Fruit fly (Drosophila melanogaster) whole organism, embryonic: ENCODE results near the gene CG13609.

Experiments used
- C15 ChIP-seq: fragments of 200-800 bp; sonication (Bioruptor generic); IDR thresholded peaks from 3 replicates; pipeline ENCODE4 v1.3.6; 2022; ENCODE audit warnings: missing biosample characterization, missing genetic modification characterization
- CG10209 ChIP-seq: fragments of 200-800 bp; sonication (Bioruptor generic); optimal IDR thresholded peaks from 3 replicates; lab custom pipeline; 2017; ENCODE audit warnings: missing biosample characterization, mild to moderate bottlenecking, missing genetic modification characterization, missing genetic modification reagents
- CG1024 ChIP-seq: fragments of 200-800 bp; sonication (Bioruptor generic); IDR thresholded peaks from 2 replicates; pipeline ENCODE4 v1.3.6; 2022; ENCODE audit warnings: missing biosample characterization, missing genetic modification characterization
- CG10543 ChIP-seq: fragments of 200-800 bp; sonication (Bioruptor generic); optimal IDR thresholded peaks from 3 replicates; lab custom pipeline; 2017; ENCODE audit warnings: missing biosample characterization, mild to moderate bottlenecking, missing genetic modification characterization, moderate library complexity
- CG13287 ChIP-seq: fragments of 200-800 bp; sonication (Bioruptor generic); IDR thresholded peaks from 2 replicates; pipeline ENCODE4 v1.3.6; 2022; ENCODE audit warnings: missing biosample characterization, missing genetic modification characterization; ENCODE audit not compliant: partially characterized antibody
- CG14860 ChIP-seq: fragments of 200-800 bp; sonication (Bioruptor generic); IDR thresholded peaks from 3 replicates; pipeline ENCODE4 v1.3.6; 2022; ENCODE audit warnings: missing biosample characterization, missing genetic modification characterization; ENCODE audit not compliant: partially characterized antibody
- CG1602 ChIP-seq: fragments of 200-800 bp; sonication (Bioruptor generic); optimal IDR thresholded peaks from 3 replicates; lab custom pipeline; 2016; ENCODE audit warnings: missing biosample characterization, missing genetic modification characterization
- CG16779 ChIP-seq: fragments of 200-800 bp; sonication (Bioruptor generic); IDR thresholded peaks from 2 replicates; pipeline ENCODE4 v1.3.6; 2022; ENCODE audit warnings: missing biosample characterization, missing genetic modification characterization
- CG17359 ChIP-seq: fragments of 200-800 bp; sonication (Bioruptor generic); optimal IDR thresholded peaks from 3 replicates; lab custom pipeline; 2018; ENCODE audit warnings: missing biosample characterization, mild to moderate bottlenecking, missing genetic modification characterization, moderate library complexity
- CG18011 ChIP-seq: fragments of 200-800 bp; sonication (Bioruptor generic); optimal IDR thresholded peaks from 2 replicates; lab custom pipeline; 2017; ENCODE audit warnings: missing biosample characterization, missing genetic modification characterization, mild to moderate bottlenecking, moderate library complexity, missing genotype
- CG18764 ChIP-seq: fragments of 200-800 bp; sonication (Bioruptor generic); optimal IDR thresholded peaks from 3 replicates; lab custom pipeline; 2016; ENCODE audit warnings: missing biosample characterization, missing genetic modification characterization
- CG2120 ChIP-seq: fragments of 200-800 bp; sonication (Bioruptor generic); optimal IDR thresholded peaks from 3 replicates; lab custom pipeline; 2016; ENCODE audit warnings: missing biosample characterization, missing genetic modification characterization
- CG2875 ChIP-seq: fragments of 200-800 bp; sonication (Bioruptor generic); optimal IDR thresholded peaks from 2 replicates; lab custom pipeline; 2017; ENCODE audit warnings: missing biosample characterization, mild to moderate bottlenecking, missing genetic modification characterization, missing genetic modification reagents
- CG4360 ChIP-seq: fragments of 200-800 bp; sonication (Bioruptor generic); IDR thresholded peaks from 2 replicates; pipeline ENCODE4 v1.3.6; 2022; ENCODE audit warnings: missing biosample characterization, missing genetic modification characterization
- CG4404 ChIP-seq: fragments of 200-800 bp; sonication (Bioruptor generic); IDR thresholded peaks from 2 replicates; pipeline ENCODE4 v1.3.6; 2022; ENCODE audit warnings: missing biosample characterization, missing genetic modification characterization
- CG6854 ChIP-seq: fragments of 200-800 bp; sonication (Bioruptor generic); optimal IDR thresholded peaks from 3 replicates; lab custom pipeline; 2017; ENCODE audit warnings: missing biosample characterization, mild to moderate bottlenecking, missing genetic modification characterization
- CG7987 ChIP-seq: fragments of 200-800 bp; sonication (Bioruptor generic); optimal IDR thresholded peaks from 2 replicates; lab custom pipeline; 2018; ENCODE audit warnings: missing biosample characterization, mild to moderate bottlenecking, missing genetic modification characterization, moderate library complexity
- CG8290 ChIP-seq, 3 experiments: fragments of 200-800 bp; sonication (Bioruptor generic); optimal IDR thresholded peaks; 2 replicates each; lab custom pipeline; 2016 to 2019; ENCODE audit warnings: missing biosample characterization in 3 of 3, missing genetic modification characterization in 3 of 3, mild to moderate bottlenecking in 2 of 3, moderate library complexity in 1 of 3
- CG9932 ChIP-seq: fragments of 200-800 bp; sonication (Bioruptor generic); IDR thresholded peaks from 2 replicates; pipeline ENCODE4 v1.3.6; 2022; ENCODE audit warnings: missing biosample characterization, missing genetic modification characterization
- Fer2 ChIP-seq: fragments of 200-800 bp; sonication (Bioruptor generic); optimal IDR thresholded peaks from 2 replicates; lab custom pipeline; 2018; ENCODE audit warnings: missing biosample characterization, mild to moderate bottlenecking, missing genetic modification characterization, moderate library complexity
- Gug ChIP-seq: fragments of 200-800 bp; sonication (Bioruptor generic); IDR thresholded peaks from 4 replicates; pipeline ENCODE4 v1.3.6; 2022; ENCODE audit warnings: missing biosample characterization, missing genetic modification characterization
- HHEX ChIP-seq: fragments of 200-800 bp; sonication (Bioruptor generic); optimal IDR thresholded peaks from 3 replicates; lab custom pipeline; 2017; ENCODE audit warnings: missing biosample characterization, mild to moderate bottlenecking, missing genetic modification characterization, missing genetic modification reagents
- HLH4C ChIP-seq: fragments of 200-800 bp; sonication (Bioruptor generic); IDR thresholded peaks from 3 replicates; pipeline ENCODE4 v1.3.6; 2022; ENCODE audit warnings: missing biosample characterization, missing genetic modification characterization; ENCODE audit not compliant: partially characterized antibody
- Hand ChIP-seq: fragments of 200-800 bp; sonication (Bioruptor generic); optimal IDR thresholded peaks from 2 replicates; lab custom pipeline; 2017; ENCODE audit warnings: mild to moderate bottlenecking, missing biosample characterization, missing genetic modification reagents, missing genetic modification characterization
- HmgD ChIP-seq: fragments of 200-800 bp; sonication (Bioruptor generic); optimal IDR thresholded peaks from 3 replicates; lab custom pipeline; 2016; ENCODE audit warnings: missing biosample characterization, missing genetic modification characterization
- Kr ChIP-seq: fragments of 200-800 bp; sonication (Bioruptor generic); optimal IDR thresholded peaks from 2 replicates; lab custom pipeline; 2017; ENCODE audit warnings: missing biosample characterization, mild to moderate bottlenecking, missing genetic modification characterization
- Neu2 ChIP-seq: fragments of 200-800 bp; sonication (Bioruptor generic); optimal IDR thresholded peaks from 3 replicates; lab custom pipeline; 2016; ENCODE audit warnings: missing biosample characterization, missing genetic modification characterization, borderline replicate concordance
- Nf-YA ChIP-seq: fragments of 200-800 bp; sonication (Bioruptor generic); IDR thresholded peaks from 2 replicates; pipeline ENCODE4 v1.3.6; 2022; ENCODE audit warnings: missing biosample characterization, missing genetic modification characterization
- Opbp ChIP-seq: fragments of 200-800 bp; sonication (Bioruptor generic); IDR thresholded peaks from 3 replicates; pipeline ENCODE4 v1.3.6; 2022; ENCODE audit warnings: missing biosample characterization, missing genetic modification characterization; ENCODE audit not compliant: partially characterized antibody
- Rfx ChIP-seq: fragments of 200-800 bp; sonication (Bioruptor generic); IDR thresholded peaks from 2 replicates; pipeline ENCODE4 v1.3.6; 2022; ENCODE audit warnings: missing biosample characterization, missing genetic modification characterization
- Tbp ChIP-seq: fragments of >200 bp; optimal IDR thresholded peaks from 2 replicates; lab custom pipeline; 2018; ENCODE audit warnings: missing biosample characterization, missing genetic modification characterization
- al ChIP-seq: fragments of 200-800 bp; sonication (Bioruptor generic); IDR thresholded peaks from 2 replicates; pipeline ENCODE4 v1.3.6; 2022; ENCODE audit warnings: missing biosample characterization, missing genetic modification characterization
- ap ChIP-seq: fragments of 200-800 bp; sonication (Bioruptor generic); IDR thresholded peaks from 2 replicates; pipeline ENCODE4 v1.3.6; 2022; ENCODE audit warnings: missing biosample characterization, missing genetic modification characterization
- bsh ChIP-seq, 2 experiments: fragments of 200-800 bp; sonication (Bioruptor generic); optimal IDR thresholded peaks; 2 replicates each; lab custom pipeline; 2017 to 2018; ENCODE audit warnings: mild to moderate bottlenecking in 2 of 2, missing biosample characterization in 2 of 2, missing genetic modification characterization in 2 of 2, moderate library complexity in 1 of 2
- chif ChIP-seq, 2 experiments: fragments of 200-800 bp; sonication (Bioruptor generic); optimal IDR thresholded peaks; 3 replicates each; lab custom pipeline; 2016; ENCODE audit warnings: missing biosample characterization in 2 of 2, missing genetic modification characterization in 2 of 2
- ci ChIP-seq: fragments of 200-800 bp; sonication (Bioruptor generic); IDR thresholded peaks from 3 replicates; pipeline ENCODE4 v1.3.6; 2022; ENCODE audit warnings: missing biosample characterization, missing genetic modification characterization
- crp ChIP-seq, 2 experiments: fragments of 200-800 bp; sonication (Bioruptor generic); optimal IDR thresholded peaks; 2 replicates in 1 of 2; 3 replicates in 1 of 2; lab custom pipeline; 2017; ENCODE audit warnings: missing biosample characterization in 2 of 2, missing genetic modification characterization in 2 of 2, mild to moderate bottlenecking in 1 of 2, moderate library complexity in 1 of 2
- disco-r ChIP-seq: fragments of 200-800 bp; sonication (Bioruptor generic); optimal IDR thresholded peaks from 2 replicates; lab custom pipeline; 2016; ENCODE audit warnings: missing biosample characterization, missing genetic modification characterization
- ham ChIP-seq: fragments of 200-800 bp; sonication (Bioruptor generic); IDR thresholded peaks from 2 replicates; pipeline ENCODE4 v1.3.6; 2022; ENCODE audit warnings: missing biosample characterization, missing genetic modification characterization
- knrl ChIP-seq: fragments of 200-800 bp; sonication (Bioruptor generic); IDR thresholded peaks from 3 replicates; pipeline ENCODE4 v1.3.6; 2022; ENCODE audit warnings: missing biosample characterization, missing genetic modification characterization; ENCODE audit not compliant: partially characterized antibody
- lola ChIP-seq, 3 experiments: fragments of >200 bp in 2 of 3; fragments of 200-800 bp in 1 of 3; sonication (Bioruptor generic) in 1 of 3; optimal IDR thresholded peaks; 2 replicates each; lab custom pipeline; 2017 to 2019; ENCODE audit warnings: missing biosample characterization in 3 of 3, missing genetic modification characterization in 3 of 3, mild to moderate bottlenecking in 1 of 3, moderate library complexity in 1 of 3
- odd ChIP-seq: fragments of 200-800 bp; sonication (Bioruptor generic); optimal IDR thresholded peaks from 2 replicates; lab custom pipeline; 2017; ENCODE audit warnings: missing biosample characterization, mild to moderate bottlenecking, missing genetic modification characterization
- pb ChIP-seq: fragments of 200-800 bp; sonication (Bioruptor generic); optimal IDR thresholded peaks from 3 replicates; lab custom pipeline; 2016; ENCODE audit warnings: missing biosample characterization, missing genetic modification characterization
- slbo ChIP-seq: fragments of 200-800 bp; sonication (Bioruptor generic); IDR thresholded peaks from 2 replicates; pipeline ENCODE4 v1.3.6; 2022; ENCODE audit warnings: missing biosample characterization, missing genetic modification characterization
- stwl ChIP-seq: fragments of 200-800 bp; sonication (Bioruptor generic); optimal IDR thresholded peaks from 3 replicates; lab custom pipeline; 2018; ENCODE audit warnings: missing biosample characterization, mild to moderate bottlenecking, missing genetic modification characterization, moderate library complexity
- toy ChIP-seq: fragments of 200-800 bp; sonication (Bioruptor generic); IDR thresholded peaks from 2 replicates; pipeline ENCODE4 v1.3.6; 2022; ENCODE audit warnings: missing biosample characterization, missing genetic modification characterization
- vfl ChIP-seq: fragments of 200-800 bp; sonication (Bioruptor generic); optimal IDR thresholded peaks from 2 replicates; lab custom pipeline; 2016; ENCODE audit warnings: missing biosample characterization, missing genetic modification characterization

The CG13609 gene

DNA sequence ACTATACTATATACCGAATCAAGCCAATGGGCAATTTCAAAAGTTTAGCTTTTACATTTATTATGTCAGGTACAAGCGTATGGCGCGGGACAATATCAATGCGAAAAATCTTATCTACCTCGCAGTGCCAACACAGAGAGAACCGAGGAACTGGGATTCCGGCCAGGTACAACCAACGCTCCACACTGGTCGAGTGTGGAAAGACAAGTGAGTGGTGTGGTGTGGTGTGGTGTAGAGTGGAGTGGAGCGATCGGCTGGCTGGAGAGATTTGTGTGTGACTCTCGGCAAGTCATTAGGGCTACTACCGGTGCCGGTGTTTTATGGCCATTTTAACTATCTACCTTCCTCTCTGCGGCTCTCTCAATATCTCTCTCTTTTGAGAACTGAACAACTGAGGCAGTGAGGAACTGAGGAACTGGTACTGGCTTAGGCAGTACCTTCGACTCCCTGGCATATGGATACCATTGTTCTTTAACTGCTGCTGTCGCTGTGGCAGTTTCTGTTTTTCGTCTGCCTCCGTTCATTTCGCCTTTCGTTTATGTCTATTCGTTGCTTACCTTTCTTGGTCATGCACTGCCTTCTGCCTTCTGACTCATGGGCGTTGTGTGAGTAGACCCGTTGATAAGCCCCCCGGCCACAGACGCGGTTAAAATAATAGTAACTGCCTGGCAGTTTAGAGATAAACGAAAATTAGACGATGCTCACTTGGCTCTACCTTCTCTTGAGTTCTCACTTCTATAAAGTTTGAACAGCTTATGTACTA lies 32.6 kb downstream of the CG13609 start (continued):
- TF ChIP-seq Hand (GFP tag; lab: Kevin White, UChicago) (peak; percentile 75), slbo (GFP tag; lab: Robert Waterston, UW) (peak; percentile 94), al (GFP tag; lab: Robert Waterston, UW) (peak; percentile 85), Rfx (GFP tag; lab: Robert Waterston, UW) (peak; percentile 93), Nf-YA (GFP tag; lab: Robert Waterston, UW) (peak; percentile 73), ci (GFP tag; lab: Robert Waterston, UW) (peak; percentile 94), CG18011 (GFP tag; lab: Kevin White, UChicago) (peak; percentile 66), CG18764 (GFP tag; lab: Kevin White, UChicago) (peak; percentile 82), CG2875 (GFP tag; lab: Kevin White, UChicago) (peak; percentile 86), ham (GFP tag; lab: Robert Waterston, UW) (no peak), CG13287 (0 out of 2 replicates have a peak, but pooled peaks have one; percentile 13), CG7987 (peak; percentile 81), CG2120 (GFP tag; lab: Kevin White, UChicago) (peak; percentile 96), bsh (GFP tag; optimal IDR thresholded peaks at IDR 0.05; lab: Kevin White, UChicago) (peak; percentile 83 to 92), CG4404 (peak; percentile 84), HHEX (GFP tag; lab: Kevin White, UChicago) (peak; percentile 91), CG10543 (GFP tag; lab: Kevin White, UChicago) (peak; percentile 60), CG4360 (GFP tag; lab: Robert Waterston, UW) (no peak), knrl (no peak), HLH4C (GFP tag; lab: Robert Waterston, UW) (no peak), Fer2 (peak; percentile 71), CG10209 (GFP tag; lab: Kevin White, UChicago) (peak; percentile 91), chif (GFP tag; optimal IDR thresholded peaks at IDR 0.05; lab: Kevin White, UChicago) (peak; percentile 89 to 91), vfl (GFP tag; lab: Kevin White, UChicago) (peak; percentile 87), CG9932 (GFP tag; lab: Robert Waterston, UW) (peak; percentile 88), toy (GFP tag; lab: Robert Waterston, UW) (peak; percentile 60), CG1602 (GFP tag; lab: Kevin White, UChicago) (peak; percentile 85), Kr (GFP tag; lab: Kevin White, UChicago) (peak; percentile 53), CG6854 (peak; percentile 79), crp (GFP tag; optimal IDR thresholded peaks at IDR 0.05; lab: Kevin White, UChicago) (no peak), Opbp (no peak), CG16779 (GFP tag; lab: Robert Waterston, UW) (peak; percentile 82), CG17359 (tag; lab: Kevin White, UChicago) (peak; percentile 90), stwl (tag; lab: Kevin White, UChicago) (peak; percentile 17), HmgD (GFP tag; lab: Kevin White, UChicago) (peak; percentile 49), Neu2 (GFP tag; lab: Kevin White, UChicago) (peak; percentile 76), odd (peak; percentile 84), CG14860 (GFP tag; lab: Robert Waterston, UW) (no peak), C15 (peak; percentile 78; the same call in 1 of the 3 replicates), disco-r (GFP tag; lab: Kevin White, UChicago) (peak; percentile 81), lola (GFP tag; optimal IDR thresholded peaks at IDR 0.05; lab: Kevin White, UChicago) (peak in 1 of 3 experiments; percentile 83), ap (peak; percentile 70), CG1024 (peak; percentile 73), CG8290 (GFP tag; optimal IDR thresholded peaks at IDR 0.05; lab: Kevin White, UChicago) (no peak), CG8290 (tag; optimal IDR thresholded peaks at IDR 0.05; lab: Kevin White, UChicago) (peak; percentile 52 to 98), Gug (GFP tag; lab: Robert Waterston, UW) (peak; percentile 88), pb (GFP tag; lab: Kevin White, UChicago) (peak; percentile 78), Tbp (no peak)
